Fruit fly (Drosophila melanogaster) whole organism, embryonic: ENCODE data around the gene Prp18.
A peak's percentile ranks its signal among the peaks of the same experiment; 100 is the strongest.

Experiments
- Asciz ChIP-seq: fragments of 200-800 bp; sonication (Bioruptor generic); optimal IDR thresholded peaks from 2 replicates; lab custom pipeline; 2017; ENCODE audit warnings: missing biosample characterization, mild to moderate bottlenecking, missing genetic modification characterization, missing genetic modification reagents
- B-H2 ChIP-seq: fragments of 200-800 bp; sonication (Bioruptor generic); optimal IDR thresholded peaks from 2 replicates; lab custom pipeline; 2018; ENCODE audit warnings: missing biosample characterization, mild to moderate bottlenecking, missing genetic modification characterization
- CG10431 ChIP-seq: fragments of 200-800 bp; sonication (Bioruptor generic); optimal IDR thresholded peaks from 3 replicates; lab custom pipeline; 2018; ENCODE audit warnings: missing biosample characterization, mild to moderate bottlenecking, missing genetic modification characterization
- CG12104 ChIP-seq: fragments of 200-800 bp; sonication (Bioruptor generic); optimal IDR thresholded peaks from 3 replicates; lab custom pipeline; 2016; ENCODE audit warnings: missing biosample characterization, missing genetic modification characterization
- CG12219 ChIP-seq: fragments of 200-800 bp; sonication (Bioruptor generic); optimal IDR thresholded peaks from 3 replicates; lab custom pipeline; 2018; ENCODE audit warnings: missing biosample characterization, mild to moderate bottlenecking, missing genetic modification characterization
- CG15011 ChIP-seq: fragments of 200-800 bp; sonication (Bioruptor generic); optimal IDR thresholded peaks from 3 replicates; lab custom pipeline; 2018; ENCODE audit warnings: missing biosample characterization, mild to moderate bottlenecking, missing genetic modification characterization
- CG17385 ChIP-seq: fragments of 200-800 bp; sonication (Bioruptor generic); optimal IDR thresholded peaks from 3 replicates; lab custom pipeline; 2018; ENCODE audit warnings: missing biosample characterization, mild to moderate bottlenecking, missing genetic modification characterization
- CG17912 ChIP-seq: fragments of 200-800 bp; sonication (Bioruptor generic); optimal IDR thresholded peaks from 2 replicates; lab custom pipeline; 2018; ENCODE audit warnings: missing biosample characterization, mild to moderate bottlenecking, missing genetic modification characterization
- CG1792 ChIP-seq: fragments of 200-800 bp; sonication (Bioruptor generic); optimal IDR thresholded peaks from 2 replicates; lab custom pipeline; 2016; ENCODE audit warnings: missing biosample characterization, missing genetic modification characterization
- CG18476 ChIP-seq: fragments of 200-800 bp; sonication (Bioruptor generic); optimal IDR thresholded peaks from 2 replicates; lab custom pipeline; 2016; ENCODE audit warnings: missing biosample characterization, mild to moderate bottlenecking, missing genetic modification characterization
- CG2116 ChIP-seq: fragments of 200-800 bp; sonication (Bioruptor generic); optimal IDR thresholded peaks from 3 replicates; lab custom pipeline; 2018; ENCODE audit warnings: missing biosample characterization, mild to moderate bottlenecking, missing genetic modification characterization
- CG30431 ChIP-seq: fragments of 200-800 bp; sonication (Bioruptor generic); optimal IDR thresholded peaks from 2 replicates; lab custom pipeline; 2017; ENCODE audit warnings: missing biosample characterization, missing genetic modification characterization
- CG4424 ChIP-seq: fragments of 200-800 bp; sonication (Bioruptor generic); optimal IDR thresholded peaks from 3 replicates; lab custom pipeline; 2016; ENCODE audit warnings: missing biosample characterization, missing genetic modification characterization
- CG6272 ChIP-seq: fragments of 200-800 bp; sonication (Bioruptor generic); IDR thresholded peaks from 2 replicates; pipeline ENCODE4 v1.3.6; 2022; ENCODE audit warnings: missing biosample characterization, missing genetic modification characterization
- CG6683 ChIP-seq: fragments of 200-800 bp; sonication (Bioruptor generic); optimal IDR thresholded peaks from 2 replicates; lab custom pipeline; 2017; ENCODE audit warnings: missing biosample characterization, mild to moderate bottlenecking, missing genetic modification characterization, missing genetic modification reagents
- CG6813 ChIP-seq: fragments of 200-800 bp; sonication (Bioruptor generic); optimal IDR thresholded peaks from 2 replicates; lab custom pipeline; 2017; ENCODE audit warnings: missing biosample characterization, missing genetic modification characterization, mild to moderate bottlenecking, moderate library complexity, missing genetic modification reagents
- CG6854 ChIP-seq: fragments of 200-800 bp; sonication (Bioruptor generic); optimal IDR thresholded peaks from 3 replicates; lab custom pipeline; 2017; ENCODE audit warnings: missing biosample characterization, mild to moderate bottlenecking, missing genetic modification characterization
- Dbx ChIP-seq: fragments of 200-800 bp; sonication (Bioruptor generic); IDR thresholded peaks from 3 replicates; pipeline ENCODE4 v1.3.6; 2022; ENCODE audit warnings: missing biosample characterization, missing genetic modification characterization
- Deaf1 ChIP-seq: fragments of 200-800 bp; optimal IDR thresholded peaks from 3 replicates; lab custom pipeline; 2019; ENCODE audit warnings: missing biosample characterization, mild to moderate bottlenecking, missing genetic modification characterization, moderate library complexity
- Dref ChIP-seq: fragments of 200-800 bp; sonication (Bioruptor generic); IDR thresholded peaks from 2 replicates; pipeline ENCODE4 v1.3.6; 2022; ENCODE audit warnings: missing biosample characterization, missing genetic modification characterization
- ERR ChIP-seq: fragments of 200-800 bp; sonication (Bioruptor generic); optimal IDR thresholded peaks from 2 replicates; lab custom pipeline; 2016; ENCODE audit warnings: missing biosample characterization, missing genetic modification characterization
- HHEX ChIP-seq: fragments of 200-800 bp; sonication (Bioruptor generic); optimal IDR thresholded peaks from 3 replicates; lab custom pipeline; 2017; ENCODE audit warnings: missing biosample characterization, mild to moderate bottlenecking, missing genetic modification characterization, missing genetic modification reagents
- Hsf ChIP-seq: fragments of 200-800 bp; sonication (Bioruptor generic); optimal IDR thresholded peaks from 3 replicates; lab custom pipeline; 2016; ENCODE audit warnings: missing biosample characterization, missing genetic modification characterization
- Lim3 ChIP-seq: fragments of 200-800 bp; sonication (Bioruptor generic); IDR thresholded peaks from 2 replicates; pipeline ENCODE4 v1.3.6; 2022; ENCODE audit warnings: missing biosample characterization, missing genetic modification characterization
- MBD-R2 ChIP-seq: fragments of 200-800 bp; sonication (Bioruptor generic); IDR thresholded peaks from 2 replicates; pipeline ENCODE4 v1.3.6; 2022; ENCODE audit warnings: missing biosample characterization, missing genetic modification characterization
- Mad ChIP-seq: fragments of 200-800 bp; sonication (Bioruptor generic); optimal IDR thresholded peaks from 2 replicates; lab custom pipeline; 2016; ENCODE audit warnings: missing biosample characterization, missing genetic modification characterization
- Meics ChIP-seq: fragments of 200-800 bp; sonication (Bioruptor generic); optimal IDR thresholded peaks from 2 replicates; lab custom pipeline; 2017; ENCODE audit warnings: missing biosample characterization, mild to moderate bottlenecking, missing genetic modification characterization
- Nf-YA ChIP-seq: fragments of 200-800 bp; sonication (Bioruptor generic); IDR thresholded peaks from 2 replicates; pipeline ENCODE4 v1.3.6; 2022; ENCODE audit warnings: missing biosample characterization, missing genetic modification characterization
- Oli ChIP-seq: fragments of 200-800 bp; sonication (Bioruptor generic); optimal IDR thresholded peaks from 2 replicates; lab custom pipeline; 2018; ENCODE audit warnings: missing biosample characterization, mild to moderate bottlenecking, missing genetic modification characterization, moderate library complexity
- Sin3A ChIP-seq: fragments of >200 bp; optimal IDR thresholded peaks from 2 replicates; lab custom pipeline; 2018
- Sox100B ChIP-seq: fragments of 200-800 bp; sonication (Bioruptor generic); optimal IDR thresholded peaks from 3 replicates; lab custom pipeline; 2018; ENCODE audit warnings: missing biosample characterization, mild to moderate bottlenecking, missing genetic modification characterization
- Ssrp ChIP-seq: fragments of 200-800 bp; sonication (Bioruptor generic); optimal IDR thresholded peaks from 2 replicates; lab custom pipeline; 2018; ENCODE audit warnings: missing biosample characterization, mild to moderate bottlenecking, missing genetic modification characterization, moderate library complexity
- ash1 ChIP-seq: fragments of 200-800 bp; sonication (Bioruptor generic); optimal IDR thresholded peaks from 2 replicates; lab custom pipeline; 2018; ENCODE audit warnings: missing biosample characterization, mild to moderate bottlenecking, missing genetic modification characterization
- btn ChIP-seq: fragments of 200-800 bp; sonication (Bioruptor generic); optimal IDR thresholded peaks from 2 replicates; lab custom pipeline; 2016; ENCODE audit warnings: missing biosample characterization, missing genetic modification characterization
- dimm ChIP-seq: fragments of 200-800 bp; sonication (Bioruptor generic); IDR thresholded peaks from 2 replicates; pipeline ENCODE4 v1.3.6; 2022; ENCODE audit warnings: missing biosample characterization, missing genetic modification characterization
- dmrt11E ChIP-seq: fragments of 200-800 bp; sonication (Bioruptor generic); optimal IDR thresholded peaks from 3 replicates; lab custom pipeline; 2018; ENCODE audit warnings: missing biosample characterization, mild to moderate bottlenecking, missing genetic modification characterization, moderate library complexity
- ewg ChIP-seq: fragments of 200-800 bp; sonication (Bioruptor generic); optimal IDR thresholded peaks from 3 replicates; lab custom pipeline; 2017; ENCODE audit warnings: mild to moderate bottlenecking, missing biosample characterization, missing genetic modification reagents, missing genetic modification characterization
- gro ChIP-seq: fragments of 200-800 bp; sonication (Bioruptor generic); optimal IDR thresholded peaks from 2 replicates; lab custom pipeline; 2016; ENCODE audit warnings: missing biosample characterization, missing genetic modification characterization
- jing ChIP-seq: fragments of 200-800 bp; sonication (Bioruptor generic); optimal IDR thresholded peaks from 2 replicates; lab custom pipeline; 2018; ENCODE audit warnings: missing biosample characterization, mild to moderate bottlenecking, missing genetic modification characterization
- lilli ChIP-seq: fragments of 200-800 bp; sonication (Bioruptor generic); optimal IDR thresholded peaks from 3 replicates; lab custom pipeline; 2016; ENCODE audit warnings: missing biosample characterization, missing genetic modification characterization
- luna ChIP-seq: fragments of 200-800 bp; sonication (Bioruptor generic); optimal IDR thresholded peaks from 2 replicates; lab custom pipeline; 2016; ENCODE audit warnings: missing biosample characterization, missing genetic modification characterization
- otp ChIP-seq: fragments of 200-800 bp; sonication (Bioruptor generic); IDR thresholded peaks from 3 replicates; pipeline ENCODE4, ENCODE4 v1.3.6; 2022; ENCODE audit warnings: missing biosample characterization, missing genetic modification characterization
- ro ChIP-seq: fragments of 200-800 bp; sonication (Bioruptor generic); IDR thresholded peaks from 2 replicates; pipeline ENCODE4 v1.3.6; 2022; ENCODE audit warnings: missing biosample characterization, missing genetic modification characterization
- run ChIP-seq: fragments of 200-800 bp; sonication (Bioruptor generic); optimal IDR thresholded peaks from 3 replicates; lab custom pipeline; 2018; ENCODE audit warnings: missing biosample characterization, mild to moderate bottlenecking, missing genetic modification characterization
- slp2 ChIP-seq: fragments of 200-800 bp; sonication (Bioruptor generic); optimal IDR thresholded peaks from 2 replicates; lab custom pipeline; 2016; ENCODE audit warnings: missing biosample characterization, missing genetic modification characterization
- ssp ChIP-seq: fragments of 200-800 bp; sonication (Bioruptor generic); IDR thresholded peaks from 2 replicates; pipeline ENCODE4 v1.3.6; 2022; ENCODE audit warnings: missing biosample characterization, missing genetic modification characterization
- tap ChIP-seq: fragments of 200-800 bp; optimal IDR thresholded peaks from 3 replicates; lab custom pipeline; 2019; ENCODE audit warnings: missing biosample characterization, mild to moderate bottlenecking, missing genetic modification characterization, moderate library complexity
- unc-4 ChIP-seq: fragments of 200-800 bp; sonication (Bioruptor generic); IDR thresholded peaks from 2 replicates; pipeline ENCODE4 v1.3.6; 2022; ENCODE audit warnings: missing biosample characterization, missing genetic modification characterization; ENCODE audit not compliant: partially characterized antibody
- vfl ChIP-seq: fragments of 200-800 bp; sonication (Bioruptor generic); optimal IDR thresholded peaks from 2 replicates; lab custom pipeline; 2016; ENCODE audit warnings: missing biosample characterization, missing genetic modification characterization
- wdn ChIP-seq: fragments of 200-800 bp; sonication (Bioruptor generic); IDR thresholded peaks from 2 replicates; pipeline ENCODE4 v1.3.6; 2022; ENCODE audit warnings: missing biosample characterization, missing genetic modification characterization

Gene Prp18

DNA sequence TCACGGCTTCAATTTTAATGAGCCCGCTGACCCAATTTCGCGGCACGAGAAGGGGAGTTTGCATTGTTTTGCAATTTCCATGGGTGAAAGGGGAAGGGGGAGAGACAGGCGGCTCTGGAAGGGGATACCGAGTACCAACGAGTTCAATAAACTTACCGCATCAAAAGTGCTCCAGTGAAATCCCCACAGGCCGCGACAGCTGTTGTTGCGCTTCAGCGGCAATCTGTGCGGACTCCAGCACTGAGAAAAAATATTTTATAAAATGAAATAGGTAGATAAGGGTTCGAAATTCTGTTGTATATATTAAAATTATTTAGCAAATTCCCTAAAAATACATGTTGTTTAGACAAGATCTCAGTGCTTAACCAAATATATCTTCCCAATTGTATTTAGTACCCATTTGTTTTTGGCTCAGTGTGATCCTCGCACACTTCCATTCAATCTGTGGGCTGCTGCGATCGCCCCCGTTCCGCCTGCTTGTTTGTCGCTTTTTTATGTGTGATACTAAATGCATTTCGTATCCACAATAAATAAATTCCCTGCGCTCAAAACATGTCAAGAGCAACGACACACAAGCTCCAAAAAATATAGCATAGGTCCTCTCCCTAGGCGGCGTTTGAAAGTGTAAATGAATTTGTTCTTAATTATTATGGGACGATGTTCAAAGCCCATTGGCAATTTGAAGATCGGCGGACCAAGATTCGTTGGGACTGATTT is 35.4 kb downstream of the Prp18 start (continued):
- TF ChIP-seq luna (GFP tag; lab: Kevin White, UChicago), result no peak
- TF ChIP-seq CG6683 (GFP tag; lab: Kevin White, UChicago), result peak; percentile 17
- TF ChIP-seq btn (GFP tag; lab: Kevin White, UChicago), result peak; percentile 11
- peak; percentile 59 for TF ChIP-seq slp2
- peak; percentile 75 for TF ChIP-seq CG17385 (GFP tag; lab: Kevin White, UChicago)
- peak; percentile 82 for TF ChIP-seq CG4424 (GFP tag; lab: Kevin White, UChicago)
- peak; percentile 70 for TF ChIP-seq Hsf
- TF ChIP-seq CG12219 (GFP tag; lab: Kevin White, UChicago), result peak; percentile 69
- no peak for TF ChIP-seq unc-4 (GFP tag; lab: Robert Waterston, UW)
- no peak for TF ChIP-seq Dref (GFP tag; lab: Robert Waterston, UW)
- TF ChIP-seq gro (GFP tag; lab: Kevin White, UChicago), result no peak
- TF ChIP-seq CG18476, result peak; percentile 72
- no peak for TF ChIP-seq B-H2 (GFP tag; lab: Kevin White, UChicago)
- peak; percentile 77 for TF ChIP-seq ewg (GFP tag; lab: Kevin White, UChicago)
- TF ChIP-seq ssp (GFP tag; lab: Robert Waterston, UW), result peak; percentile 61
- TF ChIP-seq CG17912 (GFP tag; lab: Kevin White, UChicago), result no peak
- peak; percentile 16 for TF ChIP-seq CG12104 (GFP tag; lab: Kevin White, UChicago)
- TF ChIP-seq Mad (GFP tag; lab: Kevin White, UChicago), result peak; percentile 61
- TF ChIP-seq Dbx (GFP tag; lab: Robert Waterston, UW), result 0 out of 3 replicates have a peak, but pooled peaks have one; percentile 33
- peak; percentile 54 for TF ChIP-seq CG6813 (GFP tag; lab: Kevin White, UChicago)
- TF ChIP-seq dmrt11E (tag; lab: Kevin White, UChicago), result peak; percentile 83
- TF ChIP-seq Ssrp (tag; lab: Kevin White, UChicago), result peak; percentile 82
- peak; percentile 41 for TF ChIP-seq CG2116 (GFP tag; lab: Kevin White, UChicago)
- peak; percentile 61 for TF ChIP-seq jing (GFP tag; lab: Kevin White, UChicago)
- peak; percentile 29; the same call in 1 of the 2 replicates for TF ChIP-seq MBD-R2
- TF ChIP-seq Sin3A (lab: Kevin White, UChicago), result no peak
- TF ChIP-seq run, result peak; percentile 64
- TF ChIP-seq CG1792, result peak; percentile 24
- peak; percentile 54 for TF ChIP-seq ro (GFP tag; lab: Robert Waterston, UW)
- peak; percentile 56 for TF ChIP-seq CG30431 (GFP tag; lab: Kevin White, UChicago)
- 0 out of 2 replicates have a peak, but pooled peaks have one; percentile 26 for TF ChIP-seq wdn (GFP tag; lab: Robert Waterston, UW)
- TF ChIP-seq ash1, result no peak
- TF ChIP-seq dimm, result peak; percentile 81
- peak; percentile 51; the same call in 1 of the 2 replicates for TF ChIP-seq Nf-YA (GFP tag; lab: Robert Waterston, UW)
- peak; percentile 70 for TF ChIP-seq HHEX (GFP tag; lab: Kevin White, UChicago)
- TF ChIP-seq CG6854, result peak; percentile 19
- peak; percentile 41; the same call in 1 of the 2 replicates for TF ChIP-seq Lim3 (GFP tag; lab: Robert Waterston, UW)
- peak; percentile 32 for TF ChIP-seq CG15011 (GFP tag; lab: Kevin White, UChicago)
- TF ChIP-seq CG6272 (GFP tag; lab: Robert Waterston, UW), result 0 out of 2 replicates have a peak, but pooled peaks have one; percentile 40
- TF ChIP-seq Sox100B (GFP tag; lab: Kevin White, UChicago), result peak; percentile 80
- TF ChIP-seq Asciz (GFP tag; lab: Kevin White, UChicago), result peak; percentile 89
- TF ChIP-seq Deaf1 (tag; lab: Kevin White, UChicago), result peak; percentile 20
- TF ChIP-seq CG10431 (GFP tag; lab: Kevin White, UChicago), result peak; percentile 58
- peak; percentile 2 for TF ChIP-seq Meics
- peak; percentile 87 for TF ChIP-seq Oli (tag; lab: Kevin White, UChicago)
- peak; percentile 82 for TF ChIP-seq tap
- TF ChIP-seq ERR, result no peak
- TF ChIP-seq otp (GFP tag; lab: Robert Waterston, UW), result peak; percentile 85
- peak; percentile 63 for TF ChIP-seq lilli (GFP tag; lab: Kevin White, UChicago)
- no peak for TF ChIP-seq vfl (GFP tag; lab: Kevin White, UChicago)
